Fruit fly (Drosophila melanogaster) whole organism, prepupa: ENCODE measurements around the gene Pp2B-14D.

Experiments
- CG11294 ChIP-seq: fragments of 200-800 bp; sonication (Bioruptor generic); IDR thresholded peaks from 2 replicates; pipeline ENCODE4 v1.3.6; 2022; ENCODE audit warnings: missing biosample characterization, missing genetic modification characterization
- CG11762 ChIP-seq: fragments of 200-800 bp; sonication (Bioruptor generic); optimal IDR thresholded peaks from 3 replicates; lab custom pipeline; 2016; ENCODE audit warnings: missing biosample characterization, missing genetic modification characterization; ENCODE audit not compliant: insufficient read depth
- CG15336 ChIP-seq: fragments of 200-800 bp; sonication (Bioruptor generic); IDR thresholded peaks from 2 replicates; pipeline ENCODE4 v1.3.6; 2022; ENCODE audit warnings: missing biosample characterization, missing genetic modification characterization
- CG1621 ChIP-seq: fragments of 200-800 bp; sonication (Bioruptor generic); optimal IDR thresholded peaks from 3 replicates; lab custom pipeline; 2018; ENCODE audit warnings: missing biosample characterization, mild to moderate bottlenecking, missing genetic modification characterization
- CG16779 ChIP-seq: fragments of 200-800 bp; sonication (Bioruptor generic); optimal IDR thresholded peaks from 3 replicates; lab custom pipeline; 2017; ENCODE audit warnings: missing biosample characterization, mild to moderate bottlenecking, missing genetic modification characterization
- CG31627 ChIP-seq: fragments of 200-800 bp; sonication (Bioruptor generic); optimal IDR thresholded peaks from 3 replicates; lab custom pipeline; 2016; ENCODE audit warnings: missing biosample characterization, missing genetic modification characterization
- CG3919 ChIP-seq: fragments of 200-800 bp; sonication (Bioruptor generic); optimal IDR thresholded peaks from 3 replicates; lab custom pipeline; 2016; ENCODE audit warnings: missing biosample characterization, missing genetic modification characterization
- CG4318 ChIP-seq: fragments of 200-800 bp; sonication (Bioruptor generic); optimal IDR thresholded peaks from 3 replicates; lab custom pipeline; 2017; ENCODE audit warnings: missing biosample characterization, mild to moderate bottlenecking, missing genetic modification characterization
- CG6163 ChIP-seq: fragments of 200-800 bp; sonication (Bioruptor generic); IDR thresholded peaks from 3 replicates; pipeline ENCODE4 v1.3.6; 2022; ENCODE audit warnings: missing biosample characterization, missing genetic modification characterization
- CG6808 ChIP-seq: fragments of 200-800 bp; sonication (Bioruptor generic); optimal IDR thresholded peaks from 3 replicates; lab custom pipeline; 2017; ENCODE audit warnings: missing biosample characterization, missing genetic modification characterization, mild to moderate bottlenecking, moderate library complexity, missing genetic modification reagents
- CG6854 ChIP-seq: fragments of 200-800 bp; sonication (Bioruptor generic); optimal IDR thresholded peaks from 2 replicates; lab custom pipeline; 2017; ENCODE audit warnings: missing biosample characterization, mild to moderate bottlenecking, missing genetic modification characterization
- CG7368 ChIP-seq: fragments of 200-800 bp; sonication (Bioruptor generic); optimal IDR thresholded peaks from 3 replicates; lab custom pipeline; 2016; ENCODE audit warnings: missing biosample characterization, missing genetic modification characterization
- CG8632 ChIP-seq: fragments of 200-800 bp; sonication (Bioruptor generic); optimal IDR thresholded peaks from 3 replicates; lab custom pipeline; 2016; ENCODE audit warnings: missing biosample characterization, missing genetic modification characterization
- Eip75B ChIP-seq: fragments of 200-800 bp; sonication (Bioruptor generic); optimal IDR thresholded peaks from 3 replicates; lab custom pipeline; 2016; ENCODE audit warnings: missing biosample characterization, missing genetic modification characterization
- Eip78C ChIP-seq: fragments of 200-800 bp; sonication (Bioruptor generic); peaks from one replicate; lab custom pipeline; 2016; ENCODE audit warnings: missing biosample characterization, missing genetic modification characterization
- Eip93F ChIP-seq: fragments of 200-800 bp; sonication (Bioruptor generic); optimal IDR thresholded peaks from 2 replicates; lab custom pipeline; 2016; ENCODE audit warnings: missing biosample characterization, mild to moderate bottlenecking, missing genetic modification characterization
- Ets21C ChIP-seq: fragments of 200-800 bp; sonication (Bioruptor generic); optimal IDR thresholded peaks from 3 replicates; lab custom pipeline; 2016; ENCODE audit warnings: missing biosample characterization, missing genetic modification characterization
- Ets96B ChIP-seq: fragments of 200-800 bp; optimal IDR thresholded peaks from 2 replicates; lab custom pipeline; 2019; ENCODE audit warnings: missing biosample characterization, mild to moderate bottlenecking, missing genetic modification characterization, moderate library complexity
- Hr39 ChIP-seq: fragments of 200-800 bp; sonication (Bioruptor generic); optimal IDR thresholded peaks from 2 replicates; lab custom pipeline; 2016; ENCODE audit warnings: missing biosample characterization, missing genetic modification characterization
- Lpt ChIP-seq: fragments of 200-800 bp; sonication (Bioruptor generic); optimal IDR thresholded peaks from 3 replicates; lab custom pipeline; 2016; ENCODE audit warnings: missing biosample characterization, missing genetic modification characterization
- Smox ChIP-seq: fragments of 200-800 bp; sonication (Bioruptor generic); optimal IDR thresholded peaks from 3 replicates; lab custom pipeline; 2016; ENCODE audit warnings: missing biosample characterization, missing genetic modification characterization
- Sox15 ChIP-seq: fragments of 200-800 bp; sonication (Bioruptor generic); optimal IDR thresholded peaks from 3 replicates; lab custom pipeline; 2016; ENCODE audit warnings: missing biosample characterization, missing genetic modification characterization
- achi ChIP-seq: fragments of 200-800 bp; sonication (Bioruptor generic); optimal IDR thresholded peaks from 3 replicates; lab custom pipeline; 2016; ENCODE audit warnings: missing biosample characterization, missing genetic modification characterization
- dac ChIP-seq: fragments of 200-800 bp; sonication (Bioruptor generic); optimal IDR thresholded peaks from 2 replicates; lab custom pipeline; 2017; ENCODE audit warnings: missing biosample characterization, mild to moderate bottlenecking, missing genetic modification characterization
- esn ChIP-seq: fragments of 200-800 bp; sonication (Bioruptor generic); optimal IDR thresholded peaks from 2 replicates; lab custom pipeline; 2016; ENCODE audit warnings: missing biosample characterization, mild to moderate bottlenecking, missing genetic modification characterization, moderate library complexity
- fd59A ChIP-seq: fragments of 200-800 bp; sonication (Bioruptor generic); optimal IDR thresholded peaks from 2 replicates; lab custom pipeline; 2017; ENCODE audit warnings: missing biosample characterization, mild to moderate bottlenecking, missing genetic modification characterization, missing genetic modification reagents
- fkh ChIP-seq: fragments of 200-800 bp; sonication (Bioruptor generic); optimal IDR thresholded peaks from 3 replicates; lab custom pipeline; 2017; ENCODE audit warnings: missing biosample characterization, mild to moderate bottlenecking, missing genetic modification characterization, moderate library complexity
- lz ChIP-seq: fragments of 200-800 bp; sonication (Bioruptor generic); optimal IDR thresholded peaks from 3 replicates; lab custom pipeline; 2016; ENCODE audit warnings: missing biosample characterization, missing genetic modification characterization
- salr ChIP-seq, 2 experiments: fragments of 200-800 bp; sonication (Bioruptor generic); optimal IDR thresholded peaks; 3 replicates each; lab custom pipeline; 2016 to 2018; ENCODE audit warnings: missing biosample characterization in 2 of 2, missing genetic modification characterization in 2 of 2, mild to moderate bottlenecking in 1 of 2
- spab ChIP-seq: fragments of 200-800 bp; sonication (Bioruptor generic); optimal IDR thresholded peaks from 2 replicates; lab custom pipeline; 2017; ENCODE audit warnings: missing biosample characterization, mild to moderate bottlenecking, missing genetic modification characterization, missing genetic modification reagents
- svp ChIP-seq: fragments of 200-800 bp; sonication (Bioruptor generic); peaks from one replicate; lab custom pipeline; 2016; ENCODE audit warnings: missing biosample characterization, missing genetic modification characterization
- topi ChIP-seq: fragments of 200-800 bp; sonication (Bioruptor generic); optimal IDR thresholded peaks from 3 replicates; lab custom pipeline; 2016; ENCODE audit warnings: missing biosample characterization, missing genetic modification characterization
- vri ChIP-seq: fragments of 200-800 bp; sonication (Bioruptor generic); optimal IDR thresholded peaks from 3 replicates; lab custom pipeline; 2016; ENCODE audit warnings: missing biosample characterization, mild to moderate bottlenecking, missing genetic modification characterization

Pp2B-14D gene

DNA sequence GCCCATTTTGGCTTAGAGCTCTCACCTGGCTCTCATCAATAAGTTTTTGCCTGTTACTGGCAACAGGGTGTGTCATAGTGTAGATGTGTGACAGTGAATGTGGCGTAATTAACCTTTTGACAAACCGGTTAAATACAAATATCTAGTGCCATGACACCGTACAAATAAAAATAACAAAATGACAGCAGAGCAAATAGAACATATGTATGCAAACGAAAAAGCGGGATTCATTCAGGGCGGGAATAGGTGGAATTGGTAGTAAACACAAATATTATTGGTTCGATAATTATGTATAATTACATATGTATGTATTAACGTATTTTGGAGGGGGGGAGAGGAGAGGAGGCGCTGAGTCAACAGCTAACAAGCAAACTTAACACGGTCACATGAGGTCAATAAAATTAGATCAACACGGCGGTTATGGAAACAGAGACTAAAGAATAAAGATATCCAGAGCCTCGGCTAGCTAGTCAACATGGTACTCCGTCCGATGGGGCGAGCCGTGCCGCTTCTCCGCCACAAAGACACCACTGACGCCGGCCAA is 36.5 kb upstream of the Pp2B-14D start:
- TF ChIP-seq Eip93F, result no peak
- TF ChIP-seq fkh (GFP tag; lab: Kevin White, UChicago), result peak; percentile 92
- TF ChIP-seq CG6854, result no peak
- TF ChIP-seq svp (GFP tag; lab: Kevin White, UChicago), result no peak

DNA sequence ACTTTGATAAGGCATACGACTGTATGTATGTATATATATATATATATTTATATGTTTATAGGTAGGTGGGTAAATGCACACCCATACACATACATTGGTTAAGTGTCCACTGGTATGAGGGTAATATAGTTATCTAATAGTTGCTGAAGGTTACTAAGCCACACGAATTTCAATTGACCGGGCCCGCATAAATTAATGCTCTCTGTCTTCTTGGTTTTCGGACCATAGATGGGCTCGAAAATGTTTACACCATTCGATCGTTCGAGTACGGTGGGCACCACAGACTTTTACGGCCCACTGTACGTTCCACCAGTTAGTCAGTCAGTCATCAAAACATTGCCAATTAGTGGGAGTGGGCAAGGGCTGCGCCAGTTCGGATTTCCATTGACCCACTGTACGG is 35.6 kb upstream of the Pp2B-14D start:
- TF ChIP-seq CG7368 (GFP tag; lab: Kevin White, UChicago), result no peak
- TF ChIP-seq lz (GFP tag; lab: Kevin White, UChicago), result no peak

DNA sequence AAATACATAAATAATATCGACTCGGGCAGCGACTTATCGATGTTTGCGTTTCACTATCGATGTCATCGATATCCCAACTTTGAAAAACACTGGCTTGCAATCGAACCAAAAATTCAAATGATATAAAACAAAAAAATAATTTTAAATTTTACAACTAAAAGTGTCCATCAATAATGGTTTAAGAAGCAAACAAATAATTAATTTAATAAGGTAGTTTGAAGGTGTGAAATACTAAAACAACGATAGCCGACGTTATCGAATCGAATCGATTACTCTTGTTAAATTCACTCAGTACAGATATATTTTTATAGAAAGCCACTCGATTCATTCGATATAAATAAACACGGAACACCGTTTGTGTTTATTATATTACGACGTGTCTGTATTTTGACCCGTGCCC is 33.6 kb upstream of the Pp2B-14D start, which contains the start of the genes SMC3 and Ubc7:
SMC3 (minus strand) TSS at position 22 of the 400 bp plus-strand sequence.
Ubc7 (plus strand) TSS at position 260 of the 400 bp plus-strand sequence.
- peak; percentile 58 for TF ChIP-seq fkh (GFP tag; lab: Kevin White, UChicago)
- TF ChIP-seq Eip93F, result peak; percentile 33
- TF ChIP-seq esn, result peak; percentile 7
- no peak for TF ChIP-seq CG3919

DNA sequence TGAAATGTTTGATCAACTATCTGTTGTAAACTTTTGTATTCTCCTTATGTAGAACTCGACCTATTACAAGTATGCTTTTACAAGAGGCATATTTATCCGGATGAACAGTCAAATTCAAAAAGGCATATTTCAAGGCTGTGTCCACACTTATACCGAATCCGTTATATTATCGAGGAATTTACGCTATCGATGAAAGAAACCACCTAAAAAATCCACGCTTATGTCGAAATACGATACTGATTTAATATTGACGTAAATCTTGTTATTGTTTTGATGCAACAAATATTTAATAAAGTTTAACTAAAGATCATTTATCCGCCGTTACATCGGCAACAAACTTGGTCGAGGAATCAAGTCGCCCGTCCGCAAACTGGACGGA is 27.8 kb upstream of the Pp2B-14D start, which contains the start of gene CG13014:
CG13014 (plus strand) TSS at position 206 of the 379 bp plus-strand sequence.
- no peak for TF ChIP-seq CG6808
- no peak for TF ChIP-seq CG16779
- TF ChIP-seq CG31627, result no peak
- TF ChIP-seq CG6854, result no peak
- TF ChIP-seq svp (GFP tag; lab: Kevin White, UChicago), result no peak
- no peak for TF ChIP-seq CG8632 (GFP tag; lab: Kevin White, UChicago)
- no peak for TF ChIP-seq CG6163
- TF ChIP-seq CG1621 (tag; lab: Kevin White, UChicago), result no peak
- no peak for TF ChIP-seq Lpt (GFP tag; lab: Kevin White, UChicago)
- no peak for TF ChIP-seq Smox (GFP tag; lab: Kevin White, UChicago)
- TF ChIP-seq Ets96B (tag; lab: Kevin White, UChicago), result no peak
- TF ChIP-seq Eip75B (GFP tag; lab: Kevin White, UChicago), result no peak
- no peak for TF ChIP-seq spab
- no peak for TF ChIP-seq salr (GFP tag; optimal IDR thresholded peaks at IDR 0.05; lab: Kevin White, UChicago)
- no peak for TF ChIP-seq Ets21C (GFP tag; lab: Kevin White, UChicago)
- no peak for TF ChIP-seq topi (GFP tag; lab: Kevin White, UChicago)
- no peak for TF ChIP-seq achi
- TF ChIP-seq CG11762, result no peak
- no peak for TF ChIP-seq Sox15 (GFP tag; lab: Kevin White, UChicago)
- TF ChIP-seq CG15336 (GFP tag; lab: Robert Waterston, UW), result no peak

DNA sequence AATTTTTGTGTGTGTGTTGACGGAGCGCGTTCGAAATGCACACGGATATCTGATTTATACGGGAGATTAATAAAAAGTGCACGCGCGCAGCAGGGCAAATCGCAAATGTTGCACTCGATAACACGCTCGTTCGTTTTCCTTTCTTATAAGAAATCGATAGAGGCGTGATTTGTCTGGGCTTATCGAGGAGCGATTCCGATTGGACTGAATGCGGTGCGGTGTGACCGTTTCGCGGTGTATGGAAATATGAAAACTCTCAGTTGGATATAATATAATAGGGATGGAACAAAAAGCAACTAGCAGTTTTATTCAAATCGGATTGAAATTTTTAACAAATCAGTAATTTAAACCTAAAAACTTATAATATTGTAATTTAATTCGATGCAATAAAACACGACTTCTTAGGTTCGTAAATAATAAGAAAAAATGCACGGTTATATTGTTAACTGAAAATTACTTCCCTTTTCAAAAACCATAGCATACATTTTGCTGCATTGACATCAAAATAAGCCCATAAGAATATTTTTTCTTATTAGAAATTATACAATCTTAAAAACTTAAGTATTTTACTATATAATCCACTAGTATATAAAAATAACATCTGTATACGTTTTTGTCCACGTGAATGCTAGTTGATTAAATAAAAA is 27.3 kb upstream of the Pp2B-14D start, which contains the start of gene CanA-14F:
CanA-14F (minus strand) TSS at position 152 of the 647 bp plus-strand sequence.
- TF ChIP-seq Hr39 (GFP tag; lab: Kevin White, UChicago), result no peak
- TF ChIP-seq fd59A (GFP tag; lab: Kevin White, UChicago), result no peak
- TF ChIP-seq vri (GFP tag; lab: Kevin White, UChicago), result no peak
- no peak for TF ChIP-seq CG4318 (GFP tag; lab: Kevin White, UChicago)
- no peak for TF ChIP-seq CG6854
- peak; percentile 17 for TF ChIP-seq CG1621 (tag; lab: Kevin White, UChicago)
- no peak for TF ChIP-seq CG11294
- no peak for TF ChIP-seq CG6163
- peak; percentile 53 for TF ChIP-seq Eip78C (GFP tag; lab: Kevin White, UChicago)
- no peak for TF ChIP-seq dac (GFP tag; lab: Kevin White, UChicago)
